Worm (Caenorhabditis elegans): ENCODE results near the gene arl-1.

Gene arl-1

ce11 chrII:8569038-8569977 is 12.5 kb upstream of the arl-1 start, which contains the start of the genes col-38 and rpl-5 (continued):
- TF ChIP-seq ceh-16 (tag; optimal IDR thresholded peaks at IDR 0.05) (no peak), zag-1 (tag; optimal IDR thresholded peaks at IDR 0.05) (no peak), tbx-2 (tag; optimal IDR thresholded peaks at IDR 0.05) (peak; percentile 38), sea-2 (GFP tag; optimal IDR thresholded peaks at IDR 0.05) (no peak), ceh-9 (tag; optimal IDR thresholded peaks at IDR 0.05) (no peak), ama-1 (optimal IDR thresholded peaks at IDR 0.05) (peak; percentile 7), mml-1 (tag; optimal IDR thresholded peaks at IDR 0.05) (no peak), daf-12 (tag; optimal IDR thresholded peaks at IDR 0.05) (no peak), aly-2 (tag; optimal IDR thresholded peaks at IDR 0.05) (no peak), fkh-2 (tag; optimal IDR thresholded peaks at IDR 0.05) (no peak), egl-27 (tag; optimal IDR thresholded peaks at IDR 0.05) (no peak)

ce11 chrII:8570977-8571376 is 10.8 kb upstream of the arl-1 start, which contains the start of gene bcs-1:
Gene bcs-1, plus strand, starts transcription at chrII:8571085.
- TF ChIP-seq lin-15B (tag; optimal IDR thresholded peaks at IDR 0.05) (no peak), nhr-25 (tag; optimal IDR thresholded peaks at IDR 0.05) (no peak), elt-2 (tag; optimal IDR thresholded peaks at IDR 0.05) (no peak), nhr-23 (tag; optimal IDR thresholded peaks at IDR 0.05) (no peak), ama-1 (optimal IDR thresholded peaks at IDR 0.05) (no peak), R02D3.7 (tag; optimal IDR thresholded peaks at IDR 0.05) (no peak), egl-5 (tag; optimal IDR thresholded peaks at IDR 0.05) (no peak), unc-39 (tag; optimal IDR thresholded peaks at IDR 0.05) (no peak), ceh-9 (tag; optimal IDR thresholded peaks at IDR 0.05) (no peak), elt-3 (tag; optimal IDR thresholded peaks at IDR 0.05) (no peak), nhr-77 (tag; optimal IDR thresholded peaks at IDR 0.05) (no peak), ceh-28 (tag; optimal IDR thresholded peaks at IDR 0.05) (no peak), nhr-237 (tag; optimal IDR thresholded peaks at IDR 0.05) (no peak), nhr-43 (tag; optimal IDR thresholded peaks at IDR 0.05; ENCODE audit: poor library complexity, severe bottlenecking) (no peak), nfya-1 (tag; optimal IDR thresholded peaks at IDR 0.05; ENCODE audit: insufficient read depth) (no peak), pha-4 (tag; optimal IDR thresholded peaks at IDR 0.05) (no peak), mml-1 (tag; optimal IDR thresholded peaks at IDR 0.05) (no peak), egl-27 (tag; optimal IDR thresholded peaks at IDR 0.05) (no peak), eor-1 (tag; optimal IDR thresholded peaks at IDR 0.05) (no peak), fkh-10 (GFP tag; optimal IDR thresholded peaks at IDR 0.05) (no peak)

- TF ChIP-seq lin-39 (tag; optimal IDR thresholded peaks at IDR 0.05) (no peak), fkh-10 (GFP tag; optimal IDR thresholded peaks at IDR 0.05) (no peak), daf-12 (tag; optimal IDR thresholded peaks at IDR 0.05) (no peak), sea-2 (GFP tag; optimal IDR thresholded peaks at IDR 0.05) (no peak), tbx-2 (tag; optimal IDR thresholded peaks at IDR 0.05) (no peak)
Observed at ce11 chrII:8573044-8573443, 8.8 kb upstream of the arl-1 start, which contains the start of gene F54C9.7. Gene F54C9.7, plus strand, starts transcription at chrII:8573344.

ce11 chrII:8575184-8575583 is 6.6 kb upstream of the arl-1 start, which contains the start of gene puf-5:
Gene puf-5, plus strand, starts transcription at chrII:8575541.
- TF ChIP-seq ztf-11 (tag; optimal IDR thresholded peaks at IDR 0.05), result no peak
- no peak for TF ChIP-seq lin-15B (tag; optimal IDR thresholded peaks at IDR 0.05)
- no peak for TF ChIP-seq ceh-82 (tag; optimal IDR thresholded peaks at IDR 0.05)
- TF ChIP-seq ZK546.5 (tag; optimal IDR thresholded peaks at IDR 0.05), result no peak
- TF ChIP-seq ztf-4 (tag; optimal IDR thresholded peaks at IDR 0.05), result no peak
- TF ChIP-seq pha-4 (tag; optimal IDR thresholded peaks at IDR 0.05), result no peak
- TF ChIP-seq egl-5 (tag; optimal IDR thresholded peaks at IDR 0.05), result no peak
- TF ChIP-seq ceh-9 (tag; optimal IDR thresholded peaks at IDR 0.05), result no peak
- no peak for TF ChIP-seq nhr-25 (tag; optimal IDR thresholded peaks at IDR 0.05)
- no peak for TF ChIP-seq lsy-12 (tag; optimal IDR thresholded peaks at IDR 0.05)
- no peak for TF ChIP-seq R02D3.7 (tag; optimal IDR thresholded peaks at IDR 0.05)
- no peak for TF ChIP-seq egl-27 (tag; optimal IDR thresholded peaks at IDR 0.05)
- no peak for TF ChIP-seq nhr-76 (tag; optimal IDR thresholded peaks at IDR 0.05)
